Worm (Caenorhabditis elegans) whole organism, young adult: ENCODE measurements around the gene exos-1.

Experiments
- B0336.3 ChIP-seq: fragments of 200-800 bp; sonication (Bioruptor generic); IDR thresholded peaks from 2 replicates; pipeline ENCODE4 v1.3.6; 2022; ENCODE audit warnings: missing genetic modification characterization, missing compliant biosample characterization
- C17E4.6 ChIP-seq: fragments of 200-800 bp; sonication (Bioruptor generic); IDR thresholded peaks from 2 replicates; pipeline ENCODE4 v1.3.6; 2022; ENCODE audit warnings: missing genetic modification reagents, missing genetic modification characterization, missing compliant biosample characterization
- F37B4.10 ChIP-seq: fragments of 200-800 bp; sonication (Bioruptor generic); IDR thresholded peaks from 2 replicates; pipeline ENCODE4 v1.3.6; 2022; ENCODE audit warnings: missing genetic modification characterization, missing compliant biosample characterization
- F49E8.2 ChIP-seq: sonication (generic microtip); optimal IDR thresholded peaks from 3 replicates; lab custom pipeline; 2017; ENCODE audit warnings: missing genetic modification characterization, mild to moderate bottlenecking, missing compliant biosample characterization, antibody characterized with exemption, moderate library complexity; ENCODE audit not compliant: insufficient read depth
- F52B5.7 ChIP-seq: sonication (generic microtip); optimal IDR thresholded peaks from 2 replicates; lab custom pipeline; 2016; ENCODE audit warnings: mild to moderate bottlenecking, missing genetic modification characterization, missing compliant biosample characterization
- F55B11.4 ChIP-seq: sonication (generic microtip); optimal IDR thresholded peaks from 2 replicates; lab custom pipeline; 2016; ENCODE audit warnings: missing compliant biosample characterization, missing genetic modification characterization, borderline replicate concordance; ENCODE audit not compliant: insufficient read depth
- K11D2.4 ChIP-seq: fragments of 200-800 bp; sonication (Bioruptor generic); IDR thresholded peaks from 2 replicates; pipeline ENCODE4 v1.3.6; 2022; ENCODE audit warnings: missing genetic modification reagents, missing genetic modification characterization, missing compliant biosample characterization
- akir-1 ChIP-seq: fragments of 200-800 bp; sonication (Bioruptor generic); optimal IDR thresholded peaks from 2 replicates; lab custom pipeline; 2018; ENCODE audit warnings: mild to moderate bottlenecking, missing genetic modification characterization, moderate library complexity, missing compliant biosample characterization
- aptf-3 ChIP-seq: fragments of 200-800 bp; sonication (Bioruptor generic); IDR thresholded peaks from 2 replicates; pipeline ENCODE4 v1.3.6; 2022; ENCODE audit warnings: missing genetic modification characterization, missing compliant biosample characterization
- attf-5 ChIP-seq: fragments of 200-800 bp; sonication (Bioruptor generic); optimal IDR thresholded peaks from 2 replicates; lab custom pipeline; 2018; ENCODE audit warnings: mild to moderate bottlenecking, missing genetic modification characterization, missing compliant biosample characterization
- cebp-1 ChIP-seq, 2 experiments: fragments of 200-800 bp in 1 of 2; sonication (Bioruptor generic) in 1 of 2; sonication (generic microtip) in 1 of 2; IDR thresholded peaks in 1 of 2; optimal IDR thresholded peaks in 1 of 2; 2 replicates each; pipeline versions ENCODE4 v1.3.6 to Lab custom; 2017 to 2022; ENCODE audit warnings: missing compliant biosample characterization in 2 of 2, missing genetic modification characterization in 2 of 2, mild to moderate bottlenecking in 1 of 2, missing genetic modification reagents in 1 of 2, moderate library complexity in 1 of 2
- cebp-2 ChIP-seq: fragments of 200-800 bp; sonication (Bioruptor generic); IDR thresholded peaks from 2 replicates; pipeline ENCODE4 v1.3.6; 2022; ENCODE audit warnings: missing genetic modification characterization, missing compliant biosample characterization
- ceh-100 ChIP-seq: fragments of 200-800 bp; sonication (Bioruptor generic); IDR thresholded peaks from 2 replicates; pipeline ENCODE4 v1.3.6; 2022; ENCODE audit warnings: missing genetic modification reagents, missing genetic modification characterization, missing compliant biosample characterization
- ceh-27 ChIP-seq: fragments of 200-800 bp; sonication (Bioruptor generic); optimal IDR thresholded peaks from 2 replicates; lab custom pipeline; 2018; ENCODE audit warnings: mild to moderate bottlenecking, missing genetic modification characterization, moderate library complexity, missing compliant biosample characterization
- chd-7 ChIP-seq: sonication (generic microtip); optimal IDR thresholded peaks from 2 replicates; lab custom pipeline; 2016; ENCODE audit warnings: mild to moderate bottlenecking, missing genetic modification characterization, moderate library complexity, missing compliant biosample characterization
- die-1 ChIP-seq: sonication (generic microtip); optimal IDR thresholded peaks from 2 replicates; lab custom pipeline; 2016; ENCODE audit warnings: missing genotype, mild to moderate bottlenecking, missing genetic modification characterization, missing compliant biosample characterization
- dox-1 ChIP-seq: fragments of 200-800 bp; sonication (Bioruptor generic); IDR thresholded peaks from 2 replicates; pipeline ENCODE4 v1.3.6; 2022; ENCODE audit warnings: missing genetic modification reagents, missing genetic modification characterization, missing compliant biosample characterization
- efl-1 ChIP-seq: fragments of 150-350 bp; optimal IDR thresholded peaks from 2 replicates; lab custom pipeline; 2014; ENCODE audit warnings: missing biosample characterization, missing genetic modification reagents, missing genetic modification characterization
- egrh-3 ChIP-seq: fragments of 200-800 bp; sonication (Bioruptor generic); IDR thresholded peaks from 2 replicates; pipeline ENCODE4 v1.3.6; 2022; ENCODE audit warnings: missing genetic modification reagents, missing genetic modification characterization, missing compliant biosample characterization
- ekl-4 ChIP-seq: fragments of 200-800 bp; sonication (Bioruptor generic); IDR thresholded peaks from 2 replicates; pipeline ENCODE4 v1.3.6; 2022; ENCODE audit warnings: missing genetic modification reagents, missing genetic modification characterization, missing compliant biosample characterization
- fkh-3 ChIP-seq: sonication (generic microtip); optimal IDR thresholded peaks from 2 replicates; lab custom pipeline; 2016; ENCODE audit warnings: mild to moderate bottlenecking, missing genetic modification characterization, missing compliant biosample characterization
- gei-17 ChIP-seq: fragments of 200-800 bp; sonication (Bioruptor generic); optimal IDR thresholded peaks from 2 replicates; lab custom pipeline; 2018; ENCODE audit warnings: mild to moderate bottlenecking, missing genetic modification characterization, missing compliant biosample characterization
- hlh-12 ChIP-seq: sonication (generic microtip); optimal IDR thresholded peaks from 2 replicates; lab custom pipeline; 2016; ENCODE audit warnings: missing genetic modification characterization, missing compliant biosample characterization
- hlh-26 ChIP-seq: fragments of 200-800 bp; sonication (Bioruptor generic); conservative IDR thresholded peaks from 2 replicates; pipeline ENCODE4 v1.3.6; 2022; ENCODE audit warnings: missing genetic modification reagents, missing genetic modification characterization, missing compliant biosample characterization
- hmg-1.2 ChIP-seq: fragments of 200-800 bp; sonication (Bioruptor generic); IDR thresholded peaks from 2 replicates; pipeline ENCODE4 v1.3.6; 2022; ENCODE audit warnings: missing genetic modification reagents, missing genetic modification characterization, missing compliant biosample characterization
- let-607 ChIP-seq, 2 experiments: fragments of 200-800 bp in 1 of 2; sonication (Bioruptor generic) in 1 of 2; sonication (generic microtip) in 1 of 2; optimal IDR thresholded peaks; 2 replicates each; lab custom pipeline; 2016 to 2018; ENCODE audit warnings: mild to moderate bottlenecking in 2 of 2, missing compliant biosample characterization in 2 of 2, missing genetic modification characterization in 2 of 2, moderate library complexity in 2 of 2, missing genotype in 1 of 2
- lin-35 ChIP-seq, 3 experiments: fragments of 150-350 bp in 2 of 3; sonication (generic microtip) in 1 of 3; optimal IDR thresholded peaks; 2 replicates each; lab custom pipeline; 2014 to 2018; ENCODE audit warnings: missing biosample characterization in 3 of 3, missing genetic modification characterization in 3 of 3, missing genetic modification reagents in 3 of 3
- lin-54 ChIP-seq: fragments of 200-800 bp; sonication (Bioruptor generic); optimal IDR thresholded peaks from 2 replicates; lab custom pipeline; 2018; ENCODE audit warnings: mild to moderate bottlenecking, missing genetic modification characterization, missing compliant biosample characterization
- lir-1 ChIP-seq: fragments of 200-800 bp; sonication (Bioruptor generic); conservative IDR thresholded peaks from 2 replicates; pipeline ENCODE4 v1.3.6; 2022; ENCODE audit warnings: missing genetic modification reagents, missing genetic modification characterization, missing compliant biosample characterization
- madf-10 ChIP-seq: sonication (generic microtip); optimal IDR thresholded peaks from 2 replicates; lab custom pipeline; 2016; ENCODE audit warnings: mild to moderate bottlenecking, missing genetic modification characterization, missing compliant biosample characterization
- madf-6 ChIP-seq: fragments of 200-800 bp; sonication (Bioruptor generic); IDR thresholded peaks from 2 replicates; pipeline ENCODE4 v1.3.6; 2022; ENCODE audit warnings: missing genetic modification reagents, missing genetic modification characterization, missing compliant biosample characterization
- mel-28 ChIP-seq: sonication (generic microtip); optimal IDR thresholded peaks from 2 replicates; lab custom pipeline; 2016; ENCODE audit warnings: borderline replicate concordance, mild to moderate bottlenecking, missing genetic modification characterization, missing compliant biosample characterization
- mxl-1 ChIP-seq: sonication (generic microtip); optimal IDR thresholded peaks from 2 replicates; lab custom pipeline; 2016; ENCODE audit warnings: missing genetic modification characterization, missing compliant biosample characterization
- nfya-1 ChIP-seq: sonication (generic microtip); optimal IDR thresholded peaks from 2 replicates; lab custom pipeline; 2017; ENCODE audit warnings: antibody characterized with exemption, missing compliant biosample characterization, missing genetic modification characterization, borderline replicate concordance; ENCODE audit not compliant: insufficient read depth
- nhr-120 ChIP-seq: fragments of 200-800 bp; sonication (Bioruptor generic); IDR thresholded peaks from 2 replicates; pipeline ENCODE4 v1.3.6; 2022; ENCODE audit warnings: missing genetic modification characterization, missing compliant biosample characterization
- nhr-80 ChIP-seq: sonication (generic microtip); optimal IDR thresholded peaks from 2 replicates; lab custom pipeline; 2016; ENCODE audit warnings: missing genetic modification characterization, missing compliant biosample characterization
- pbrm-1 ChIP-seq: fragments of 200-800 bp; sonication (Bioruptor generic); IDR thresholded peaks from 2 replicates; pipeline ENCODE4 v1.3.6; 2022; ENCODE audit warnings: missing genetic modification reagents, missing genetic modification characterization, missing compliant biosample characterization
- snpc-3.4 ChIP-seq: sonication (generic microtip); optimal IDR thresholded peaks from 2 replicates; lab custom pipeline; 2017; ENCODE audit warnings: missing genetic modification characterization, mild to moderate bottlenecking, missing compliant biosample characterization, antibody characterized with exemption, moderate library complexity, missing genotype, missing genetic modification reagents
- snpc-4 ChIP-seq, 5 experiments: fragments of 150-350 bp in 1 of 5; sonication (generic microtip) in 4 of 5; optimal IDR thresholded peaks; 2 replicates each; lab custom pipeline; 2014 to 2018; ENCODE audit warnings: missing genetic modification characterization in 5 of 5, missing biosample characterization in 3 of 5, antibody characterized with exemption in 2 of 5, mild to moderate bottlenecking in 2 of 5, missing compliant biosample characterization in 2 of 5, missing genotype in 2 of 5, moderate library complexity in 2 of 5, missing genetic modification reagents in 1 of 5
- somi-1 ChIP-seq: fragments of 200-800 bp; sonication (Bioruptor generic); optimal IDR thresholded peaks from 2 replicates; lab custom pipeline; 2018; ENCODE audit warnings: mild to moderate bottlenecking, missing genetic modification characterization, missing compliant biosample characterization
- unc-130 ChIP-seq: sonication (generic microtip); optimal IDR thresholded peaks from 2 replicates; lab custom pipeline; 2016; ENCODE audit warnings: missing genetic modification reagents, missing genetic modification characterization, missing compliant biosample characterization
- unc-62 ChIP-seq: fragments of 150-350 bp; optimal IDR thresholded peaks from 2 replicates; lab custom pipeline; 2014; ENCODE audit warnings: missing biosample characterization, missing genetic modification reagents, missing genetic modification characterization
- zfh-2 ChIP-seq: fragments of 200-800 bp; sonication (Bioruptor generic); conservative IDR thresholded peaks from 2 replicates; pipeline ENCODE4 v1.3.6; 2022; ENCODE audit warnings: missing genetic modification reagents, missing genetic modification characterization, missing compliant biosample characterization
- ztf-18 ChIP-seq: sonication (generic microtip); optimal IDR thresholded peaks from 2 replicates; lab custom pipeline; 2016; ENCODE audit warnings: missing genotype, mild to moderate bottlenecking, missing genetic modification characterization, missing compliant biosample characterization

exos-1 gene

ce11 chrIII:11054032-11054431 lies 45.2 kb downstream of the exos-1 start:
- TF ChIP-seq madf-10 (tag; lab: Kevin White, UChicago) (no peak), F37B4.10 (no peak), zfh-2 (GFP tag; lab: Robert Waterston, UW) (no peak), mel-28 (no peak), mxl-1 (tag; lab: Kevin White, UChicago) (no peak), F52B5.7 (tag; lab: Kevin White, UChicago) (no peak), nhr-80 (tag; lab: Kevin White, UChicago) (no peak), lin-35 (GFP tag; optimal IDR thresholded peaks at IDR 0.05; lab: Kevin White, UChicago) (no peak), K11D2.4 (GFP tag; lab: Robert Waterston, UW) (no peak), F49E8.2 (no peak), hlh-12 (no peak), akir-1 (GFP tag; lab: Kevin White, UChicago) (no peak), unc-130 (GFP tag; lab: Kevin White, UChicago) (no peak), hlh-26 (no peak), snpc-3.4 (tag; lab: Kevin White, UChicago) (no peak), lir-1 (GFP tag; lab: Robert Waterston, UW) (no peak)
- TF ChIP-seq, all 124 proteins: peak for 0

- TF ChIP-seq gei-17 (GFP tag; lab: Kevin White, UChicago) (no peak), zfh-2 (GFP tag; lab: Robert Waterston, UW) (peak; percentile 96), nhr-120 (GFP tag; lab: Robert Waterston, UW) (no peak), egrh-3 (GFP tag; lab: Robert Waterston, UW) (peak; percentile 55; the same call in 1 of the 2 replicates), B0336.3 (GFP tag; lab: Robert Waterston, UW) (peak; percentile 55; the same call in 1 of the 2 replicates), ceh-27 (GFP tag; lab: Kevin White, UChicago) (peak; percentile 55), madf-6 (GFP tag; lab: Robert Waterston, UW) (no peak), cebp-2 (GFP tag; lab: Robert Waterston, UW) (no peak), cebp-1 (GFP tag; IDR thresholded peaks at IDR 0.05; lab: Robert Waterston, UW) (no peak), cebp-1 (tag; optimal IDR thresholded peaks at IDR 0.05; lab: Kevin White, UChicago) (peak; percentile 75), somi-1 (GFP tag; lab: Kevin White, UChicago) (no peak), aptf-3 (GFP tag; lab: Robert Waterston, UW) (no peak), dox-1 (GFP tag; lab: Robert Waterston, UW) (peak; percentile 75), efl-1 (GFP tag; lab: Kevin White, UChicago) (no peak), F55B11.4 (no peak), nhr-80 (tag; lab: Kevin White, UChicago) (peak; percentile 77), pbrm-1 (GFP tag; lab: Robert Waterston, UW) (no peak), unc-130 (GFP tag; lab: Kevin White, UChicago) (no peak), let-607 (tag; optimal IDR thresholded peaks at IDR 0.05; lab: Kevin White, UChicago) (peak in 1 of 2 experiments; percentile 52), K11D2.4 (GFP tag; lab: Robert Waterston, UW) (0 out of 2 replicates have a peak, but pooled peaks have one; percentile 35), nfya-1 (no peak), ceh-100 (GFP tag; lab: Robert Waterston, UW) (no peak), snpc-4 (GFP tag; optimal IDR thresholded peaks at IDR 0.05; lab: Kevin White, UChicago) (no peak), snpc-4 (tag; optimal IDR thresholded peaks at IDR 0.05; lab: Kevin White, UChicago) (peak in 2 of 4 experiments; percentile 6 to 48), akir-1 (GFP tag; lab: Kevin White, UChicago) (no peak), fkh-3 (no peak), attf-5 (peak; percentile 80), chd-7 (no peak), lin-35 (GFP tag; optimal IDR thresholded peaks at IDR 0.05; lab: Kevin White, UChicago) (peak in 1 of 3 experiments; percentile 44), C17E4.6 (no peak), unc-62 (GFP tag; lab: Kevin White, UChicago) (no peak), die-1 (tag; lab: Kevin White, UChicago) (no peak), hmg-1.2 (peak; percentile 82), ekl-4 (GFP tag; lab: Robert Waterston, UW) (no peak), ztf-18 (peak; percentile 36), lin-54 (peak; percentile 3)
These were observed 45.9 kb downstream of the exos-1 start for ce11 chrIII:11054532-11055265.
